Fruit fly (Drosophila melanogaster) whole organism, pupa: Measurements from ENCODE around the gene CG43703.

ENCODE experiments used
- CG10348 ChIP-seq: fragments of 200-800 bp; sonication (Bioruptor generic); IDR thresholded peaks from 2 replicates; pipeline ENCODE4 v1.3.6; 2022; ENCODE audit warnings: missing biosample characterization, missing genetic modification characterization
- CG12605 ChIP-seq: fragments of 200-800 bp; sonication (Bioruptor generic); IDR thresholded peaks from 2 replicates; pipeline ENCODE4 v1.3.6; 2022; ENCODE audit warnings: missing biosample characterization, missing genetic modification characterization
- CG17806 ChIP-seq: fragments of 200-800 bp; sonication (Bioruptor generic); optimal IDR thresholded peaks from 2 replicates; lab custom pipeline; 2018; ENCODE audit warnings: missing biosample characterization, mild to moderate bottlenecking, missing genetic modification characterization, moderate library complexity
- CG32121 ChIP-seq: fragments of 200-800 bp; sonication (Bioruptor generic); IDR thresholded peaks from 2 replicates; pipeline ENCODE4 v1.3.6; 2022; ENCODE audit warnings: missing biosample characterization, missing genetic modification characterization
- CG4496 ChIP-seq: fragments of 200-800 bp; sonication (Bioruptor generic); IDR thresholded peaks from 3 replicates; pipeline ENCODE4 v1.3.6; 2022; ENCODE audit warnings: missing biosample characterization, missing genetic modification characterization
- CG8159 ChIP-seq: fragments of 200-800 bp; sonication (Bioruptor generic); optimal IDR thresholded peaks from 3 replicates; lab custom pipeline; 2018; ENCODE audit warnings: missing biosample characterization, mild to moderate bottlenecking, missing genetic modification characterization, moderate library complexity
- CG8301 ChIP-seq: fragments of 200-800 bp; sonication (Bioruptor generic); optimal IDR thresholded peaks from 2 replicates; lab custom pipeline; 2018; ENCODE audit warnings: missing biosample characterization, mild to moderate bottlenecking, missing genetic modification characterization
- D1 ChIP-seq: fragments of 200-800 bp; sonication (Bioruptor generic); optimal IDR thresholded peaks from 2 replicates; lab custom pipeline; 2018; ENCODE audit warnings: missing biosample characterization, mild to moderate bottlenecking, missing genetic modification characterization, moderate library complexity
- Ets98B ChIP-seq: fragments of 200-800 bp; sonication (Bioruptor generic); IDR thresholded peaks from 2 replicates; pipeline ENCODE4 v1.3.6; 2022; ENCODE audit warnings: missing biosample characterization, missing genetic modification characterization
- Pif1B ChIP-seq: fragments of 200-800 bp; sonication (Bioruptor generic); optimal IDR thresholded peaks from 3 replicates; lab custom pipeline; 2016; ENCODE audit warnings: missing biosample characterization, missing genetic modification characterization
- fd96Ca ChIP-seq: fragments of 200-800 bp; sonication (Bioruptor generic); IDR thresholded peaks from 3 replicates; pipeline ENCODE4 v1.3.6; 2022; ENCODE audit warnings: missing biosample characterization, missing genetic modification characterization
- gl ChIP-seq: fragments of 200-800 bp; sonication (Bioruptor generic); optimal IDR thresholded peaks from 2 replicates; lab custom pipeline; 2018; ENCODE audit warnings: missing biosample characterization, mild to moderate bottlenecking, missing genetic modification characterization
- rn ChIP-seq: fragments of 200-800 bp; sonication (Bioruptor generic); IDR thresholded peaks from 2 replicates; pipeline ENCODE4 v1.3.6; 2022; ENCODE audit warnings: missing biosample characterization, missing genetic modification characterization

dm6 chr2L:3805274-3806196 lies 40.2 kb downstream of the CG43703 start:
- TF ChIP-seq fd96Ca (GFP tag; lab: Robert Waterston, UW) (peak; percentile 63; the same call in 2 of the 3 replicates), CG32121 (0 out of 2 replicates have a peak, but pooled peaks have one; percentile 35), gl (tag; lab: Kevin White, UChicago) (no peak), CG10348 (GFP tag; lab: Robert Waterston, UW) (no peak), Pif1B (GFP tag; lab: Kevin White, UChicago) (no peak), CG12605 (GFP tag; lab: Robert Waterston, UW) (0 out of 2 replicates have a peak, but pooled peaks have one; percentile 22), CG8159 (peak; percentile 73), D1 (no peak), CG4496 (GFP tag; lab: Robert Waterston, UW) (peak; percentile 71; the same call in 1 of the 3 replicates), rn (no peak), CG17806 (tag; lab: Kevin White, UChicago) (peak; percentile 4), Ets98B (GFP tag; lab: Robert Waterston, UW) (peak; percentile 59), CG8301 (tag; lab: Kevin White, UChicago) (peak; percentile 22)
